Fruit fly (Drosophila melanogaster): ENCODE results near the gene ATPsynepsilonL.
A peak's percentile ranks its signal among the peaks of the same experiment; 100 is the strongest.

ATPsynepsilonL gene

DNA sequence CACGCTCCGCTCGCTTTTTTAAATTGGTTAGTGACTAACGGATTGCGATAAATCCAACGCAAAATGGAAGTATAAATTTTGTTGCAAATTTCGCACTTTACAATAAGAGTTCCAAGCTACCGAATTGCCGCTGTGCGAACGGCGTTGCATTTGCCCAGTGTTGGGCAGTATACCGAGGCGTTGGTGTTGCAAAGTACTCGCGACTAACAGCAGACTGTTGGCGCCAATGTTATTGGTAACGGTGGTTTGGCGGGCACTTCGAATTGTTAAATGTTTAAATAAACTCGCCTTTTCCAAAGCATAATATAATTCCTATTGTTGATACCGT is 12.7 kb downstream of the ATPsynepsilonL start:
- no peak for TF ChIP-seq kay (GFP tag; ENCODE audit: borderline replicate concordance)
- peak; percentile 32 for TF ChIP-seq bab1 (GFP tag; optimal IDR thresholded peaks at IDR 0.05)
- peak; percentile 85 for TF ChIP-seq CG7101 (tag; optimal IDR thresholded peaks at IDR 0.05)
- TF ChIP-seq cnc (optimal IDR thresholded peaks at IDR 0.05) = no peak
- peak; percentile 76 for TF ChIP-seq pad (GFP tag; optimal IDR thresholded peaks at IDR 0.05)
- TF ChIP-seq CG14711 (tag; optimal IDR thresholded peaks at IDR 0.05) = peak; percentile 59
- TF ChIP-seq CG1620 (GFP tag; optimal IDR thresholded peaks at IDR 0.05) = peak; percentile 94
- TF ChIP-seq Crg-1 (GFP tag; optimal IDR thresholded peaks at IDR 0.05) = peak; percentile 95
- TF ChIP-seq CG33017 (tag; optimal IDR thresholded peaks at IDR 0.05) = peak; percentile 25
- TF ChIP-seq ovo (GFP tag; optimal IDR thresholded peaks at IDR 0.05) = peak; percentile 98
- peak; percentile 85 for TF ChIP-seq Mnt (GFP tag; optimal IDR thresholded peaks at IDR 0.05)
- TF ChIP-seq CG12768 (GFP tag; optimal IDR thresholded peaks at IDR 0.05) = peak; percentile 86
- peak; percentile 74 for TF ChIP-seq cic (GFP tag; optimal IDR thresholded peaks at IDR 0.05)
- TF ChIP-seq Clk (GFP tag; optimal IDR thresholded peaks at IDR 0.05) = peak; percentile 68
- peak; percentile 50 for TF ChIP-seq CG7045 (GFP tag; optimal IDR thresholded peaks at IDR 0.05)
- TF ChIP-seq tj (GFP tag; optimal IDR thresholded peaks at IDR 0.05) = peak; percentile 90
- TF ChIP-seq Hr96 (GFP tag; optimal IDR thresholded peaks at IDR 0.05) = no peak
- TF ChIP-seq toe (GFP tag; optimal IDR thresholded peaks at IDR 0.05) = no peak
- TF ChIP-seq CG11617 (GFP tag; optimal IDR thresholded peaks at IDR 0.05) = peak; percentile 8
- peak; percentile 67 for TF ChIP-seq CG5204 (GFP tag; optimal IDR thresholded peaks at IDR 0.05)

DNA sequence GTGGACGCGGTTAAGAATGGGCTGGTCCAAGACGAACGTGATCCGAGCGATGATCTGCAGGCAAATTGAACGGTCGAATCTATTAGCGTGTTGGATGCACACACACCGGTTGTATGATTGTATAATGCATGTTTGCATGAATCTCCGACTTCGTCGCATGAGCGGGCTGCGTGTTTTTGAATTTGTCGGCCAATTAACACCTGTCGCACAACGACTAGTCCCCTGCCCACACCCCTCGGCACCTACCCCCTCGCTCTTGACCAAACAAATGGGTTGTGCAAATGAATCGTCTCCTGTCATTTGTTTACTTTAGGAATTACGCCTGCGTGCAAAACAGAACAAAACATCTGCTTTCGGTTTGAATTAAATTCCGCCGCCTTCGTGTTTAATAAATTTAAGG is 13.4 kb downstream of the ATPsynepsilonL start:
- TF ChIP-seq toe (GFP tag; optimal IDR thresholded peaks at IDR 0.05) (no peak), tj (GFP tag; optimal IDR thresholded peaks at IDR 0.05) (no peak), pad (GFP tag; optimal IDR thresholded peaks at IDR 0.05) (no peak), Crg-1 (GFP tag; optimal IDR thresholded peaks at IDR 0.05) (no peak)

DNA sequence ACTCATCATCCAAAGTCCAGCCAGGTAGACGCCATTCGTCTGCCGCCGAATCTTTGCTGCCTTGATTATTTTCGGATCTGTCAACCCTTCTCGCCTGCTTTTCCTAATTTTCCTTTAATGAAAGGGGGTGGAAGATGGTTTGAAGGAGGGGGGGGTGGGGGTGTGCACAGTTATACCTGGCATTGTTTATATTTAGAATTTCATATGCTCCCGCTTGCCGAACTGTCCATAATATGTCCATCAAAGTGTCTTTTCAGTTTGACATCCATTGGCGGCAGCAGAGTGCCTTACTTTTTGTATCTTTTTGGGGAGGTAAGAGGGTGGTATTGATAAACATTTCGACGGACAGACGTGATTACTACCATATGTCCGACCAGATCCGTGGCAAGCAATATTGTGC is 16.2 kb downstream of the ATPsynepsilonL start:
- no peak for TF ChIP-seq CG7101 (tag; optimal IDR thresholded peaks at IDR 0.05)
- no peak for TF ChIP-seq cic (GFP tag; optimal IDR thresholded peaks at IDR 0.05)
- TF ChIP-seq cnc (optimal IDR thresholded peaks at IDR 0.05) = no peak
- TF ChIP-seq pad (GFP tag; optimal IDR thresholded peaks at IDR 0.05) = no peak
- TF ChIP-seq ovo (GFP tag; optimal IDR thresholded peaks at IDR 0.05) = no peak
- no peak for TF ChIP-seq CG7045 (GFP tag; optimal IDR thresholded peaks at IDR 0.05)
- no peak for TF ChIP-seq Mnt (GFP tag; optimal IDR thresholded peaks at IDR 0.05)
- TF ChIP-seq Hr96 (GFP tag; optimal IDR thresholded peaks at IDR 0.05) = no peak
- no peak for TF ChIP-seq CG11617 (GFP tag; optimal IDR thresholded peaks at IDR 0.05)
- TF ChIP-seq Crg-1 (GFP tag; optimal IDR thresholded peaks at IDR 0.05) = no peak
- TF ChIP-seq bab1 (GFP tag; optimal IDR thresholded peaks at IDR 0.05) = no peak
- no peak for TF ChIP-seq tj (GFP tag; optimal IDR thresholded peaks at IDR 0.05)
- TF ChIP-seq CG5204 (GFP tag; optimal IDR thresholded peaks at IDR 0.05) = no peak
- TF ChIP-seq Clk (GFP tag; optimal IDR thresholded peaks at IDR 0.05) = no peak
- TF ChIP-seq CG12768 (GFP tag; optimal IDR thresholded peaks at IDR 0.05) = no peak
- TF ChIP-seq CG33017 (tag; optimal IDR thresholded peaks at IDR 0.05) = no peak
- TF ChIP-seq CG1620 (GFP tag; optimal IDR thresholded peaks at IDR 0.05) = no peak
- TF ChIP-seq CG14711 (tag; optimal IDR thresholded peaks at IDR 0.05) = no peak
- TF ChIP-seq toe (GFP tag; optimal IDR thresholded peaks at IDR 0.05) = no peak
- no peak for TF ChIP-seq kay (GFP tag; ENCODE audit: borderline replicate concordance)

DNA sequence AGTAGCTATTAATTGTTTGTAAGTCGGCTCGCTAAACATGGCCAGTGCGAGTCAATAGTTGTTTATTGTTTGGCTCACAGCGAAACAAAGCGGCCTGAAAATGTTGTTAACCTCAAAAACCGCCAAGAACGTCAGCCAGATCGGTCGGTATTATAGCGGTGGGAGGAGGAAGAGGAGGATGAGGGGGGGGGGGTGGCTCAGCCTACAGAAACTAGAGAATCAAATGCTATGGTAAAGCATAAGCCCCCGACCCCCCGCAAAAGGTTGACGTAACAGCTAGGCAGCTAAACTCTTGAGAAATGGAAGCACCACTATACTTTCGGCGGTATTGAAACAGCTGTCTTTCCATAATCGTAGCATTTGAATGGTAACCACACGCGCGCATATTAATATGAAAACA is 17.3 kb downstream of the ATPsynepsilonL start:
- TF ChIP-seq Hr96 (GFP tag; optimal IDR thresholded peaks at IDR 0.05) = no peak
- TF ChIP-seq pad (GFP tag; optimal IDR thresholded peaks at IDR 0.05) = no peak
- no peak for TF ChIP-seq CG7101 (tag; optimal IDR thresholded peaks at IDR 0.05)
- TF ChIP-seq CG14711 (tag; optimal IDR thresholded peaks at IDR 0.05) = no peak
- no peak for TF ChIP-seq CG11617 (GFP tag; optimal IDR thresholded peaks at IDR 0.05)
- TF ChIP-seq CG33017 (tag; optimal IDR thresholded peaks at IDR 0.05) = no peak
- TF ChIP-seq Mnt (GFP tag; optimal IDR thresholded peaks at IDR 0.05) = no peak
- no peak for TF ChIP-seq Clk (GFP tag; optimal IDR thresholded peaks at IDR 0.05)
- no peak for TF ChIP-seq CG7045 (GFP tag; optimal IDR thresholded peaks at IDR 0.05)
- TF ChIP-seq cic (GFP tag; optimal IDR thresholded peaks at IDR 0.05) = no peak
- TF ChIP-seq bab1 (GFP tag; optimal IDR thresholded peaks at IDR 0.05) = no peak
- TF ChIP-seq cnc (optimal IDR thresholded peaks at IDR 0.05) = no peak
- TF ChIP-seq toe (GFP tag; optimal IDR thresholded peaks at IDR 0.05) = no peak

DNA sequence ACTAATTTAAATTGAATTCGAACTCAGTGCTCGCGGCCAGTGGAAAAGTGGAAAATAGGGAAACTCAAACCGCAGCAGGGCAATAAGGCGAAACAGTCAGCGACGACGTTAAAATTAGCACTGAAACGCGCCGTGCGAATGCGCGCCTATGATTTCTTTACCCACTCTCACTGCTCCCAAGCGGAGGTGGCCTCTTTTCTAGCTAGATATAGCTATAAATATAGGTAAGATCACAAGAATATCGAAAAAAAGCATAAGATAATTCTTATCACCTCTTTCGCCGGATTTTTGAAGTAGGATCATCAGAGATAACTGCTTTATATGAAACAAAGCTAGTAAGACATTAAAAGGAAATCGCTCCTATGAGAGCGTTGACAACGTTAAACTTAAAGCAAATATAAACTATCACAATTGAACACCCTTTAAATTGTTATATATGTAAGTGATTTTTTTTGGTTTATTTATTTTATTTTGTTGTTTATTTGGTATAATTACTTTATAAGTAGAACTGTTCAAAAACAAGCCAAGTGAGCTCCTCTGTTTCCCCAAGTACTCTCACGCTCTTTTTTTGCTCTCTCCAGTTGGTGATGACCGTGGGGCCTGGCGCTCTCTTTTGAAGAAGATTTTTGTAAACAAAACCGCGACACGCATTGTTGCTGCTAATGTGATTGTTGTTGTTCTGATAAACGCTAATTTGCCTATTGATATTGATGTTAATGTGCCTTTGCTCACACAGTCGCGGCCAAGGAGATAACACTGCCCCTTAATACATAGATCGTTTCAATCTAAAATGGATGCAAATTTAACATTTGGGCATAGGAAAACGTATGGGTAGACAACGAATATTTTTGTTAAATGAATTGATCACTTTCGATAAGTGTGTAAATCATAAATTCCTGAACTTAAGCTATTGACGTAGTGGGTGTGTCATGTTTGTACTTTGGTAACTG is 18.4 kb downstream of the ATPsynepsilonL start, which contains the start of gene tws:
TSS of gene tws (minus strand) at position 124 of the 950 bp plus-strand sequence.
- peak; percentile 31 for TF ChIP-seq Clk (GFP tag; optimal IDR thresholded peaks at IDR 0.05)
- peak; percentile 36 for TF ChIP-seq tj (GFP tag; optimal IDR thresholded peaks at IDR 0.05)
- no peak for TF ChIP-seq cnc (optimal IDR thresholded peaks at IDR 0.05)
- peak; percentile 76 for TF ChIP-seq CG11617 (GFP tag; optimal IDR thresholded peaks at IDR 0.05)
- peak; percentile 56 for TF ChIP-seq CG7101 (tag; optimal IDR thresholded peaks at IDR 0.05)
- peak; percentile 21 for TF ChIP-seq CG14711 (tag; optimal IDR thresholded peaks at IDR 0.05)
- TF ChIP-seq kay (GFP tag; ENCODE audit: borderline replicate concordance) = peak; percentile 76
- no peak for TF ChIP-seq CG7045 (GFP tag; optimal IDR thresholded peaks at IDR 0.05)
- peak; percentile 65 for TF ChIP-seq CG5204 (GFP tag; optimal IDR thresholded peaks at IDR 0.05)
- no peak for TF ChIP-seq Hr96 (GFP tag; optimal IDR thresholded peaks at IDR 0.05)
- peak; percentile 38 for TF ChIP-seq pad (GFP tag; optimal IDR thresholded peaks at IDR 0.05)
- TF ChIP-seq ovo (GFP tag; optimal IDR thresholded peaks at IDR 0.05) = no peak
- peak; percentile 52 for TF ChIP-seq bab1 (GFP tag; optimal IDR thresholded peaks at IDR 0.05)
- peak; percentile 50 for TF ChIP-seq toe (GFP tag; optimal IDR thresholded peaks at IDR 0.05)
- TF ChIP-seq cic (GFP tag; optimal IDR thresholded peaks at IDR 0.05) = no peak
- peak; percentile 73 for TF ChIP-seq CG12768 (GFP tag; optimal IDR thresholded peaks at IDR 0.05)
- peak; percentile 22 for TF ChIP-seq CG33017 (tag; optimal IDR thresholded peaks at IDR 0.05)
- peak; percentile 14 for TF ChIP-seq CG1620 (GFP tag; optimal IDR thresholded peaks at IDR 0.05)
- TF ChIP-seq Mnt (GFP tag; optimal IDR thresholded peaks at IDR 0.05) = peak; percentile 32
- TF ChIP-seq Crg-1 (GFP tag; optimal IDR thresholded peaks at IDR 0.05) = peak; percentile 48
